Worm (Caenorhabditis elegans): Measurements from ENCODE around the gene ZC190.6.

The ZC190.6 gene

DNA sequence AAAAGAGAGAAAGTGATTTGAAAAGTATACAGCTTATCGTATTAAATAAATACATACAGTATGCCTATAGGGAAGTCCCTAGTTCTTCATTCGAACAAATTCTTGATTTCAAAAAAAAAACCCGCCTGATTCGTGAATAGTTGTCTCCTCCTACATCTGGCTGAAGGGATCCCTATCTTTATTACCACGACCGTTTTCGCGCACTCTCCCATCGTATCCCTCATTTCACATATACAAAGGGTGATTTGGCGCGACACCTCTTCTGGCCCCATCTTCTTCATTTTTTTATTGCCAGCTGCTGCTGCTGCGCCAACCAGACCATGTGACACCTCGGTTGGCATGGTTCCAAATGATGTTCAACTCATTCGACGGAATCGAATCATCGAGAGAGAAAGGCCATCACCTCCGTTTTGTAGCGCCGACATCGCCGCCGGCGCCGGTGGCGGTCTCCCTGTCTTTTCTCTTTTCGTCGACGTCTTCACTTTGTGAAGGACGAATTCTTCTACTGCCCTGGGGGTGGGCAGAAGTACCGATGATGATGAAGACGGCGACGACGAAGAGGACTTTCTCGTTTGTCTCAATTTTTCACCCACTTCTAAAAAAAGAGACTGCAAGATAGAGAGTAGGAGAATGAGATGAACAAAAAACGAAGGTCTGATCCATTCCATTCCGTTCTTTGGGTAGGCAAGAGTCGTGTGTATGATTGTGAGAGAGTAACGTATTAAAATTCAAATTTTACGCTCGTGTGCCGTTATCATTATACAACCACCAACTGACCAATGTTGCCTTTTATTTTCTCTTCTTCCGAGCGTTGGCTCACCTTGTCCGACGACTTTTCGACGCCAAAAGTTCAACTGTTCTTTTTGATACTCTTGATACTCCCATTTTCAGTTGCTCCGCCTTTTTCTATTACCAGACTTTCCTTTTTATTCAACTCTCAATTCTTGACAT, 14.8 kb downstream of the ZC190.6 start (continued):
- TF ChIP-seq swsn-7 (tag; optimal IDR thresholded peaks at IDR 0.05) (peak; percentile 6), egl-13 (tag; optimal IDR thresholded peaks at IDR 0.05) (no peak), C04F5.9 (tag; optimal IDR thresholded peaks at IDR 0.05) (no peak), ceh-63 (GFP tag; optimal IDR thresholded peaks at IDR 0.05) (no peak), unc-30 (tag; optimal IDR thresholded peaks at IDR 0.05) (no peak), rnt-1 (tag; optimal IDR thresholded peaks at IDR 0.05) (no peak), C16A3.4 (tag; optimal IDR thresholded peaks at IDR 0.05) (peak; percentile 34), nhr-84 (tag; optimal IDR thresholded peaks at IDR 0.05) (no peak), mab-9 (GFP tag; IDR thresholded peaks at IDR 0.05) (no peak), xbp-1 (tag; optimal IDR thresholded peaks at IDR 0.05) (peak; percentile 35), fkh-8 (tag; optimal IDR thresholded peaks at IDR 0.05) (no peak), dpl-1 (GFP tag; optimal IDR thresholded peaks at IDR 0.05) (no peak), mdl-1 (tag; optimal IDR thresholded peaks at IDR 0.05) (peak in 1 of 2 experiments; percentile 51), mep-1 (tag; optimal IDR thresholded peaks at IDR 0.05) (peak; percentile 47), lin-15B (tag; optimal IDR thresholded peaks at IDR 0.05) (no peak), hlh-17 (GFP tag; optimal IDR thresholded peaks at IDR 0.05; ENCODE audit: borderline replicate concordance) (no peak), mef-2 (tag; optimal IDR thresholded peaks at IDR 0.05) (no peak), nhr-28 (tag; optimal IDR thresholded peaks at IDR 0.05) (no peak), efl-1 (optimal IDR thresholded peaks at IDR 0.05) (no peak), efl-1 (GFP tag; optimal IDR thresholded peaks at IDR 0.05 in 1 of 2) (peak in 1 of 2 experiments; percentile 75), ceh-90 (tag; optimal IDR thresholded peaks at IDR 0.05) (no peak), hpl-2 (GFP tag; optimal IDR thresholded peaks at IDR 0.05) (no peak), lin-14 (GFP tag; optimal IDR thresholded peaks at IDR 0.05) (peak; percentile 93), ceh-82 (tag; optimal IDR thresholded peaks at IDR 0.05) (peak in 1 of 3 experiments; percentile 19), efl-3 (GFP tag; optimal IDR thresholded peaks at IDR 0.05) (no peak), zag-1 (tag; optimal IDR thresholded peaks at IDR 0.05) (no peak), fkh-10 (GFP tag; optimal IDR thresholded peaks at IDR 0.05) (no peak), nhr-76 (tag; optimal IDR thresholded peaks at IDR 0.05) (no peak), nhr-237 (tag; optimal IDR thresholded peaks at IDR 0.05) (no peak), elt-3 (tag; optimal IDR thresholded peaks at IDR 0.05) (peak in 4 of 6 experiments; percentile 13 to 64 (median 35)), unc-62 (GFP tag; optimal IDR thresholded peaks at IDR 0.05) (no peak), lin-35 (GFP tag; optimal IDR thresholded peaks at IDR 0.05) (peak in 1 of 2 experiments; percentile 36), Y116A8C.19 (tag; optimal IDR thresholded peaks at IDR 0.05; ENCODE audit: borderline replicate concordance) (no peak), fos-1 (tag; optimal IDR thresholded peaks at IDR 0.05) (no peak), ets-5 (GFP tag; IDR thresholded peaks at IDR 0.05) (no peak), nhr-19 (GFP tag; conservative IDR thresholded peaks at IDR 0.05) (peak; percentile 64), tbx-2 (tag; optimal IDR thresholded peaks at IDR 0.05) (peak; percentile 53), pqm-1 (tag; optimal IDR thresholded peaks at IDR 0.05) (no peak), nhr-85 (tag) (peak; percentile 99), blmp-1 (tag; optimal IDR thresholded peaks at IDR 0.05) (peak; percentile 94), skn-1 (tag; optimal IDR thresholded peaks at IDR 0.05) (no peak), ztf-11 (tag; optimal IDR thresholded peaks at IDR 0.05) (no peak), isw-1 (GFP tag; IDR thresholded peaks at IDR 0.05) (no peak), irx-1 (tag; optimal IDR thresholded peaks at IDR 0.05) (peak; percentile 60), nhr-90 (tag; optimal IDR thresholded peaks at IDR 0.05; ENCODE audit: poor library complexity) (peak; percentile 85), sptf-1 (tag; optimal IDR thresholded peaks at IDR 0.05) (no peak), alr-1 (tag; optimal IDR thresholded peaks at IDR 0.05; ENCODE audit: borderline replicate concordance) (no peak), ces-1 (GFP tag; optimal IDR thresholded peaks at IDR 0.05) (no peak), pax-3 (tag; optimal IDR thresholded peaks at IDR 0.05) (no peak), F16B12.6 (tag; optimal IDR thresholded peaks at IDR 0.05) (no peak), snpc-4 (tag; optimal IDR thresholded peaks at IDR 0.05) (peak; percentile 4)
